Worm (Caenorhabditis elegans) whole organism, mixed stage, embryonic: ENCODE results near the gene T07E3.3.

ENCODE experiments used
- bed-3 ChIP-seq: fragments of 200-800 bp; sonication (Bioruptor generic); optimal IDR thresholded peaks from 3 replicates; lab custom pipeline; 2018; ENCODE audit warnings: mild to moderate bottlenecking, missing genetic modification characterization, moderate library complexity, missing compliant biosample characterization
- blmp-1 ChIP-seq: fragments of 150-350 bp; optimal IDR thresholded peaks from 2 replicates; lab custom pipeline; 2014; ENCODE audit warnings: missing biosample characterization, missing genetic modification characterization
- ceh-39 ChIP-seq: fragments of 150-350 bp; optimal IDR thresholded peaks from 2 replicates; lab custom pipeline; 2014; ENCODE audit warnings: missing biosample characterization, missing genetic modification characterization
- ceh-43 ChIP-seq: fragments of 200-800 bp; sonication (Bioruptor generic); optimal IDR thresholded peaks from 2 replicates; lab custom pipeline; 2018; ENCODE audit warnings: mild to moderate bottlenecking, missing genetic modification characterization, moderate library complexity, missing compliant biosample characterization
- ceh-83 ChIP-seq: fragments of 200-800 bp; sonication (Bioruptor generic); optimal IDR thresholded peaks from 2 replicates; lab custom pipeline; 2018; ENCODE audit warnings: mild to moderate bottlenecking, missing genetic modification characterization, missing compliant biosample characterization
- ces-1 ChIP-seq: fragments of 150-350 bp; optimal IDR thresholded peaks from 2 replicates; lab custom pipeline; 2014; ENCODE audit warnings: missing biosample characterization, missing genetic modification reagents, missing genetic modification characterization
- cnd-1 ChIP-seq: fragments of 200-800 bp; sonication (Bioruptor generic); optimal IDR thresholded peaks from 2 replicates; lab custom pipeline; 2018; ENCODE audit warnings: mild to moderate bottlenecking, missing genetic modification characterization, missing compliant biosample characterization
- elt-1 ChIP-seq: sonication (generic microtip); optimal IDR thresholded peaks from 2 replicates; lab custom pipeline; 2017; ENCODE audit warnings: missing genetic modification characterization, mild to moderate bottlenecking, missing compliant biosample characterization, antibody characterized with exemption, moderate library complexity, borderline replicate concordance; ENCODE audit not compliant: insufficient read depth
- elt-3 ChIP-seq: fragments of 150-350 bp; optimal IDR thresholded peaks from 2 replicates; lab custom pipeline; 2014; ENCODE audit warnings: missing biosample characterization, missing genetic modification characterization
- flh-1 ChIP-seq: fragments of 200-800 bp; sonication (Bioruptor generic); optimal IDR thresholded peaks from 2 replicates; lab custom pipeline; 2018; ENCODE audit warnings: mild to moderate bottlenecking, missing genetic modification characterization, moderate library complexity, missing compliant biosample characterization
- ham-2 ChIP-seq: fragments of 200-800 bp; sonication (Bioruptor generic); optimal IDR thresholded peaks from 2 replicates; lab custom pipeline; 2018; ENCODE audit warnings: mild to moderate bottlenecking, missing genetic modification characterization, missing compliant biosample characterization
- hlh-1 ChIP-seq: fragments of 150-350 bp; optimal IDR thresholded peaks from 2 replicates; lab custom pipeline; 2014; ENCODE audit warnings: missing biosample characterization, missing genetic modification reagents, missing genetic modification characterization
- lin-13 ChIP-seq: fragments of 150-350 bp; optimal IDR thresholded peaks from 2 replicates; lab custom pipeline; 2014; ENCODE audit warnings: missing biosample characterization, missing genetic modification characterization
- lin-32 ChIP-seq: fragments of 200-800 bp; sonication (Bioruptor generic); optimal IDR thresholded peaks from 2 replicates; lab custom pipeline; 2018; ENCODE audit warnings: mild to moderate bottlenecking, missing genetic modification characterization, missing compliant biosample characterization
- lsy-2 ChIP-seq: fragments of 150-350 bp; optimal IDR thresholded peaks from 2 replicates; lab custom pipeline; 2014; ENCODE audit warnings: missing biosample characterization, missing genetic modification characterization
- mab-5 ChIP-seq: fragments of 150-350 bp; optimal IDR thresholded peaks from 2 replicates; lab custom pipeline; 2014; ENCODE audit warnings: missing biosample characterization, missing genetic modification characterization
- mep-1 ChIP-seq: fragments of 150-350 bp; optimal IDR thresholded peaks from 2 replicates; lab custom pipeline; 2017; ENCODE audit warnings: missing biosample characterization, missing genetic modification reagents, missing genetic modification characterization, inconsistent platforms
- mls-2 ChIP-seq: sonication (generic microtip); optimal IDR thresholded peaks from 2 replicates; lab custom pipeline; 2016; ENCODE audit warnings: mild to moderate bottlenecking, missing genetic modification characterization, moderate library complexity, missing compliant biosample characterization
- nhr-12 ChIP-seq: fragments of 150-350 bp; optimal IDR thresholded peaks from 2 replicates; lab custom pipeline; 2014; ENCODE audit warnings: missing biosample characterization, missing genetic modification characterization
- nhr-2 ChIP-seq: fragments of 150-350 bp; optimal IDR thresholded peaks from 2 replicates; lab custom pipeline; 2014; ENCODE audit warnings: missing biosample characterization, missing genetic modification characterization
- nhr-237 ChIP-seq: fragments of 150-350 bp; optimal IDR thresholded peaks from 2 replicates; lab custom pipeline; 2014; ENCODE audit warnings: missing biosample characterization, missing genetic modification characterization
- nhr-28 ChIP-seq: fragments of 150-350 bp; optimal IDR thresholded peaks from 2 replicates; lab custom pipeline; 2014; ENCODE audit warnings: missing biosample characterization, missing genetic modification characterization
- nhr-76 ChIP-seq: sonication (generic microtip); optimal IDR thresholded peaks from 2 replicates; lab custom pipeline; 2017; ENCODE audit warnings: missing biosample characterization, missing genetic modification characterization
- pha-4 ChIP-seq: fragments of 150-350 bp; optimal IDR thresholded peaks from 2 replicates; lab custom pipeline; 2018; ENCODE audit warnings: missing biosample characterization, missing genetic modification reagents, missing genetic modification characterization
- sem-2 ChIP-seq: fragments of 200-800 bp; sonication (Bioruptor generic); optimal IDR thresholded peaks from 2 replicates; lab custom pipeline; 2018; ENCODE audit warnings: mild to moderate bottlenecking, missing genetic modification characterization, missing compliant biosample characterization
- snpc-4 ChIP-seq: fragments of 150-350 bp; optimal IDR thresholded peaks from 2 replicates; lab custom pipeline; 2014; ENCODE audit warnings: missing biosample characterization, missing genetic modification characterization
- sptf-1 ChIP-seq: sonication (generic microtip); optimal IDR thresholded peaks from 2 replicates; lab custom pipeline; 2017; ENCODE audit warnings: mild to moderate bottlenecking, missing genetic modification characterization, moderate library complexity, missing compliant biosample characterization
- tbx-8 ChIP-seq: fragments of 200-800 bp; sonication (Bioruptor generic); optimal IDR thresholded peaks from 2 replicates; lab custom pipeline; 2018; ENCODE audit warnings: mild to moderate bottlenecking, missing genetic modification characterization, moderate library complexity, missing compliant biosample characterization
- unc-120 ChIP-seq: sonication (generic microtip); optimal IDR thresholded peaks from 2 replicates; lab custom pipeline; 2017; ENCODE audit warnings: missing genetic modification characterization, missing compliant biosample characterization; ENCODE audit not compliant: poor library complexity, severe bottlenecking
- unc-39 ChIP-seq: fragments of 150-350 bp; optimal IDR thresholded peaks from 2 replicates; lab custom pipeline; 2014; ENCODE audit warnings: missing biosample characterization, missing genetic modification characterization
- unc-62 ChIP-seq: fragments of 150-350 bp; optimal IDR thresholded peaks from 2 replicates; lab custom pipeline; 2014; ENCODE audit warnings: missing biosample characterization, missing genetic modification reagents, missing genetic modification characterization
- zip-8 ChIP-seq: fragments of 150-350 bp; optimal IDR thresholded peaks from 2 replicates; lab custom pipeline; 2014; ENCODE audit warnings: missing biosample characterization, missing genetic modification characterization
- ztf-11 ChIP-seq: fragments of 150-350 bp; optimal IDR thresholded peaks from 2 replicates; lab custom pipeline; 2014; ENCODE audit warnings: missing biosample characterization, missing genetic modification characterization

Gene T07E3.3

ce11 chrIII:6869996-6870395 lies 33.7 kb upstream of the T07E3.3 start, which contains the start of gene K04C2.8:
Gene K04C2.8, plus strand, starts transcription at chrIII:6870296.
- no peak for TF ChIP-seq ceh-83
- TF ChIP-seq flh-1 (GFP tag; lab: Kevin White, UChicago) = no peak
- TF ChIP-seq lin-13 (tag; lab: Kevin White, UChicago) = no peak
- no peak for TF ChIP-seq blmp-1 (tag; lab: Kevin White, UChicago)
- no peak for TF ChIP-seq elt-1 (tag; lab: Kevin White, UChicago)
- no peak for TF ChIP-seq mab-5 (tag; lab: Kevin White, UChicago)
- TF ChIP-seq nhr-237 (tag; lab: Kevin White, UChicago) = no peak
- TF ChIP-seq pha-4 (tag; lab: Kevin White, UChicago) = no peak
- TF ChIP-seq ces-1 = no peak
- no peak for TF ChIP-seq ham-2
- TF ChIP-seq hlh-1 (tag; lab: Kevin White, UChicago) = no peak
- no peak for TF ChIP-seq nhr-12 (tag; lab: Kevin White, UChicago)
- no peak for TF ChIP-seq mep-1 (tag; lab: Kevin White, UChicago)
- no peak for TF ChIP-seq sptf-1 (tag; lab: Kevin White, UChicago)
- TF ChIP-seq ztf-11 = no peak
- no peak for TF ChIP-seq ceh-43
- TF ChIP-seq lin-32 = no peak
- TF ChIP-seq sem-2 (GFP tag; lab: Kevin White, UChicago) = no peak

ce11 chrIII:6871067-6871466 lies 32.6 kb upstream of the T07E3.3 start:
- TF ChIP-seq nhr-12 (tag; lab: Kevin White, UChicago) (no peak), unc-120 (tag; lab: Kevin White, UChicago) (no peak), snpc-4 (tag; lab: Kevin White, UChicago) (no peak), ham-2 (no peak), blmp-1 (tag; lab: Kevin White, UChicago) (no peak), flh-1 (GFP tag; lab: Kevin White, UChicago) (no peak), cnd-1 (tag; lab: Kevin White, UChicago) (no peak), sptf-1 (tag; lab: Kevin White, UChicago) (no peak), pha-4 (tag; lab: Kevin White, UChicago) (no peak), lin-32 (no peak), ceh-39 (no peak), tbx-8 (GFP tag; lab: Kevin White, UChicago) (no peak), ceh-43 (no peak), nhr-237 (tag; lab: Kevin White, UChicago) (no peak), ceh-83 (no peak), mep-1 (tag; lab: Kevin White, UChicago) (no peak), sem-2 (GFP tag; lab: Kevin White, UChicago) (no peak), nhr-76 (no peak), bed-3 (GFP tag; lab: Kevin White, UChicago) (no peak)
- TF ChIP-seq, all 35 proteins: peak for 0

DNA sequence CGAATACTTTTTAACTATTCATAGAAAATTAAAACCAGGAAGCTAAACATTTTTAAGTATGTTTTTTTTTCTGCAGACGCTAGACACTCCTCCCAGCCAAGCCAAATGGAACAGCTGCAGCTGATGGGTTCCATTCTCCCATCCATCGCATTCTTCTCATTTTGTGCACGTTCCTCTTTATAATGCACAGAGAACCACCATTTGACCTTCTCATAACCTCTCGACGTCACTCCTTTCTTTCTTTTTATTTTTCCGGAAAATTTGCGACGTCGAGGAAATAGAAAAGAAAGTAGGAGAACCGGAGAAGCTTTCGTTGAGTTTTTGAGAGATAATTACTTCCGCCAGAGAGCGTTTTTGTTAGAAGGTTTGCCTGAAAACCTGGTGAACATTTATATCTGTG lies 32.0 kb upstream of the T07E3.3 start:
- TF ChIP-seq cnd-1 (tag; lab: Kevin White, UChicago) = no peak
- no peak for TF ChIP-seq mab-5 (tag; lab: Kevin White, UChicago)
- TF ChIP-seq nhr-2 = peak; percentile 46
- no peak for TF ChIP-seq nhr-76
- TF ChIP-seq lin-32 = no peak
- TF ChIP-seq nhr-28 (tag; lab: Kevin White, UChicago) = no peak
- TF ChIP-seq mep-1 (tag; lab: Kevin White, UChicago) = no peak
- TF ChIP-seq zip-8 (tag; lab: Kevin White, UChicago) = no peak
- TF ChIP-seq hlh-1 (tag; lab: Kevin White, UChicago) = peak; percentile 52
- TF ChIP-seq bed-3 (GFP tag; lab: Kevin White, UChicago) = no peak
- no peak for TF ChIP-seq snpc-4 (tag; lab: Kevin White, UChicago)
- no peak for TF ChIP-seq elt-3
- TF ChIP-seq ceh-83 = no peak
- no peak for TF ChIP-seq elt-1 (tag; lab: Kevin White, UChicago)
- TF ChIP-seq ces-1 = no peak
- no peak for TF ChIP-seq unc-39 (tag; lab: Kevin White, UChicago)
- no peak for TF ChIP-seq mls-2
- no peak for TF ChIP-seq pha-4 (tag; lab: Kevin White, UChicago)

DNA sequence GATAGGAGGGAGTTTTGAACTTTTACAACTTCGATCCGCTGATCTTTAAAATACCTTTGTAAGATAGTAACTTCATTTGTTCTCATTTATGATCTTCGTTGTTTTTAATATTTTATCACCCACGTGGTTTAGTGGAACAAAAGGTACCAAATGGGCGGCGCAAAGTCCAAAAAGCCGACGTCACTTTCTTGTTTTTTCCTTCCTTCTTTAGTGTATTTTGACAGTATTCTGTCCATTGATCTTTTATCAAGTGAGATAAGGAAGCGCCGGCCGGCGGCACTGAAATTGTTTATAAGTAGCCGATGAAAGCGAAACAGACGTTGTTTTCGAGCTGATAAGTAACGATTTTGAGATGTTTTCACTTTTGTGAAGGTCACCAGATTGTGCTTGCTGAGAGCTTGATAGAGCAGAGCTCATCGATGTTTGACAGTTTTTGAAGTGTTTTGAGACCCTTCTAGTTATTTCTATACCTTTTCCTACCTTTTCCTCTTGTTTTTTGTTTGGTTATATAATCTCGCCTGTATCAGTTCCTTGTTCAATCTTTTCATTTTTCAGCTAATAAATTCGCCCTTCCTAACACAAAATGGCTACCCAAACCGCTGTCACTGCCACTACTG lies 31.0 kb upstream of the T07E3.3 start, which contains the start of gene K04C2.3:
Gene K04C2.3, plus strand, starts transcription at position 556 of the 617 bp plus-strand sequence.
- TF ChIP-seq blmp-1 (tag; lab: Kevin White, UChicago) (no peak), lin-13 (tag; lab: Kevin White, UChicago) (no peak), hlh-1 (tag; lab: Kevin White, UChicago) (no peak), ceh-39 (no peak), snpc-4 (tag; lab: Kevin White, UChicago) (no peak), bed-3 (GFP tag; lab: Kevin White, UChicago) (no peak), flh-1 (GFP tag; lab: Kevin White, UChicago) (no peak), nhr-76 (no peak), sem-2 (GFP tag; lab: Kevin White, UChicago) (no peak), nhr-12 (tag; lab: Kevin White, UChicago) (no peak), unc-120 (tag; lab: Kevin White, UChicago) (no peak), nhr-2 (no peak), mls-2 (no peak), unc-62 (no peak), ztf-11 (no peak), lsy-2 (tag; lab: Kevin White, UChicago) (no peak), lin-32 (no peak), elt-3 (no peak)
